Worm (Caenorhabditis elegans) whole organism, young adult: ENCODE measurements around the gene srxa-18.

Experiments used
- B0261.1 ChIP-seq: sonication (generic microtip); optimal IDR thresholded peaks from 2 replicates; lab custom pipeline; 2016; ENCODE audit warnings: mild to moderate bottlenecking, missing genetic modification characterization, moderate library complexity, missing compliant biosample characterization
- C06A6.2 ChIP-seq: fragments of 200-800 bp; sonication (Bioruptor generic); conservative IDR thresholded peaks from 2 replicates; pipeline ENCODE4 v1.3.6; 2022; ENCODE audit warnings: missing genetic modification characterization, missing compliant biosample characterization
- C17E4.6 ChIP-seq: fragments of 200-800 bp; sonication (Bioruptor generic); IDR thresholded peaks from 2 replicates; pipeline ENCODE4 v1.3.6; 2022; ENCODE audit warnings: missing genetic modification reagents, missing genetic modification characterization, missing compliant biosample characterization
- F10E7.11 ChIP-seq: sonication (generic microtip); optimal IDR thresholded peaks from 2 replicates; lab custom pipeline; 2017; ENCODE audit warnings: mild to moderate bottlenecking, missing genetic modification characterization, moderate library complexity, missing compliant biosample characterization
- F39B2.1 ChIP-seq: fragments of 200-800 bp; sonication (Bioruptor generic); IDR thresholded peaks from 2 replicates; pipeline ENCODE4 v1.3.6; 2022; ENCODE audit warnings: missing genetic modification reagents, missing genetic modification characterization, missing compliant biosample characterization
- F52B5.7 ChIP-seq: sonication (generic microtip); optimal IDR thresholded peaks from 2 replicates; lab custom pipeline; 2016; ENCODE audit warnings: mild to moderate bottlenecking, missing genetic modification characterization, missing compliant biosample characterization
- F57C9.4 ChIP-seq: sonication (generic microtip); optimal IDR thresholded peaks from 2 replicates; lab custom pipeline; 2017; ENCODE audit warnings: mild to moderate bottlenecking, missing genetic modification characterization, missing compliant biosample characterization
- K11D2.4 ChIP-seq: fragments of 200-800 bp; sonication (Bioruptor generic); IDR thresholded peaks from 2 replicates; pipeline ENCODE4 v1.3.6; 2022; ENCODE audit warnings: missing genetic modification reagents, missing genetic modification characterization, missing compliant biosample characterization
- T07F8.4 ChIP-seq: sonication (generic microtip); optimal IDR thresholded peaks from 2 replicates; lab custom pipeline; 2016; ENCODE audit warnings: mild to moderate bottlenecking, missing genetic modification characterization, moderate library complexity, missing compliant biosample characterization
- T26A5.8 ChIP-seq: sonication (generic microtip); optimal IDR thresholded peaks from 2 replicates; lab custom pipeline; 2016; ENCODE audit warnings: missing genetic modification characterization, missing compliant biosample characterization
- Y67H2A.10 ChIP-seq: fragments of 200-800 bp; sonication (Bioruptor generic); conservative IDR thresholded peaks from 2 replicates; pipeline ENCODE4 v1.3.6; 2022; ENCODE audit warnings: missing genetic modification reagents, missing genetic modification characterization, missing compliant biosample characterization
- Y79H2A.3 ChIP-seq: fragments of 200-800 bp; sonication (Bioruptor generic); conservative IDR thresholded peaks from 2 replicates; pipeline ENCODE4 v1.3.6; 2022; ENCODE audit warnings: missing genetic modification reagents, missing genetic modification characterization, missing compliant biosample characterization
- Y95B8A.8 ChIP-seq: fragments of 200-800 bp; sonication (Bioruptor generic); IDR thresholded peaks from 2 replicates; pipeline ENCODE4 v1.3.6; 2022; ENCODE audit warnings: missing genetic modification reagents, missing genetic modification characterization, missing compliant biosample characterization
- ZK185.1 ChIP-seq: sonication (generic microtip); optimal IDR thresholded peaks from 2 replicates; lab custom pipeline; 2016; ENCODE audit warnings: mild to moderate bottlenecking, missing genetic modification characterization, missing compliant biosample characterization; ENCODE audit not compliant: poor library complexity, severe bottlenecking
- akir-1 ChIP-seq: fragments of 200-800 bp; sonication (Bioruptor generic); optimal IDR thresholded peaks from 2 replicates; lab custom pipeline; 2018; ENCODE audit warnings: mild to moderate bottlenecking, missing genetic modification characterization, moderate library complexity, missing compliant biosample characterization
- ama-1 ChIP-seq, 3 experiments: fragments of 150-350 bp in 1 of 3; sonication (generic microtip) in 2 of 3; optimal IDR thresholded peaks; 2 replicates each; lab custom pipeline; 2014 to 2018; ENCODE audit warnings: missing biosample characterization in 2 of 3, missing genetic modification characterization in 2 of 3, missing genetic modification reagents in 2 of 3
- aptf-3 ChIP-seq: fragments of 200-800 bp; sonication (Bioruptor generic); IDR thresholded peaks from 2 replicates; pipeline ENCODE4 v1.3.6; 2022; ENCODE audit warnings: missing genetic modification characterization, missing compliant biosample characterization
- attf-5 ChIP-seq: fragments of 200-800 bp; sonication (Bioruptor generic); optimal IDR thresholded peaks from 2 replicates; lab custom pipeline; 2018; ENCODE audit warnings: mild to moderate bottlenecking, missing genetic modification characterization, missing compliant biosample characterization
- ceh-100 ChIP-seq: fragments of 200-800 bp; sonication (Bioruptor generic); IDR thresholded peaks from 2 replicates; pipeline ENCODE4 v1.3.6; 2022; ENCODE audit warnings: missing genetic modification reagents, missing genetic modification characterization, missing compliant biosample characterization
- ceh-91 ChIP-seq: fragments of 200-800 bp; sonication (Bioruptor generic); IDR thresholded peaks from 2 replicates; pipeline ENCODE4 v1.3.6; 2022; ENCODE audit warnings: missing genetic modification reagents, missing genetic modification characterization, missing compliant biosample characterization
- dpl-1 ChIP-seq: fragments of 150-350 bp; optimal IDR thresholded peaks from 2 replicates; lab custom pipeline; 2014; ENCODE audit warnings: missing biosample characterization, missing genetic modification reagents, missing genetic modification characterization
- ets-4 ChIP-seq: fragments of 200-800 bp; sonication (Bioruptor generic); optimal IDR thresholded peaks from 2 replicates; lab custom pipeline; 2018; ENCODE audit warnings: mild to moderate bottlenecking, missing genetic modification characterization, missing compliant biosample characterization
- fkh-3 ChIP-seq: sonication (generic microtip); optimal IDR thresholded peaks from 2 replicates; lab custom pipeline; 2016; ENCODE audit warnings: mild to moderate bottlenecking, missing genetic modification characterization, missing compliant biosample characterization
- hlh-12 ChIP-seq: sonication (generic microtip); optimal IDR thresholded peaks from 2 replicates; lab custom pipeline; 2016; ENCODE audit warnings: missing genetic modification characterization, missing compliant biosample characterization
- lin-26 ChIP-seq: fragments of 200-800 bp; sonication (Bioruptor generic); IDR thresholded peaks from 2 replicates; pipeline ENCODE4 v1.3.6; 2022; ENCODE audit warnings: missing genetic modification reagents, missing genetic modification characterization, missing compliant biosample characterization
- lin-35 ChIP-seq, 3 experiments: fragments of 150-350 bp in 2 of 3; sonication (generic microtip) in 1 of 3; optimal IDR thresholded peaks; 2 replicates each; lab custom pipeline; 2014 to 2018; ENCODE audit warnings: missing biosample characterization in 3 of 3, missing genetic modification characterization in 3 of 3, missing genetic modification reagents in 3 of 3
- lin-54 ChIP-seq: fragments of 200-800 bp; sonication (Bioruptor generic); optimal IDR thresholded peaks from 2 replicates; lab custom pipeline; 2018; ENCODE audit warnings: mild to moderate bottlenecking, missing genetic modification characterization, missing compliant biosample characterization
- lir-1 ChIP-seq: fragments of 200-800 bp; sonication (Bioruptor generic); conservative IDR thresholded peaks from 2 replicates; pipeline ENCODE4 v1.3.6; 2022; ENCODE audit warnings: missing genetic modification reagents, missing genetic modification characterization, missing compliant biosample characterization
- lsl-1 ChIP-seq: fragments of 200-800 bp; sonication (Bioruptor generic); optimal IDR thresholded peaks from 2 replicates; lab custom pipeline; 2018; ENCODE audit warnings: mild to moderate bottlenecking, missing genetic modification characterization, moderate library complexity, missing compliant biosample characterization
- madf-10 ChIP-seq: sonication (generic microtip); optimal IDR thresholded peaks from 2 replicates; lab custom pipeline; 2016; ENCODE audit warnings: mild to moderate bottlenecking, missing genetic modification characterization, missing compliant biosample characterization
- madf-6 ChIP-seq: fragments of 200-800 bp; sonication (Bioruptor generic); IDR thresholded peaks from 2 replicates; pipeline ENCODE4 v1.3.6; 2022; ENCODE audit warnings: missing genetic modification reagents, missing genetic modification characterization, missing compliant biosample characterization
- madf-8 ChIP-seq: fragments of 200-800 bp; sonication (Bioruptor generic); conservative IDR thresholded peaks from 2 replicates; pipeline ENCODE4 v1.3.6; 2022; ENCODE audit warnings: missing genetic modification reagents, missing genetic modification characterization, missing compliant biosample characterization
- mes-4 ChIP-seq: sonication (generic microtip); optimal IDR thresholded peaks from 2 replicates; lab custom pipeline; 2016; ENCODE audit warnings: missing genotype, missing genetic modification characterization, missing compliant biosample characterization
- nfya-1 ChIP-seq: sonication (generic microtip); optimal IDR thresholded peaks from 2 replicates; lab custom pipeline; 2017; ENCODE audit warnings: antibody characterized with exemption, missing compliant biosample characterization, missing genetic modification characterization, borderline replicate concordance; ENCODE audit not compliant: insufficient read depth
- nhr-27 ChIP-seq: fragments of 200-800 bp; sonication (Bioruptor generic); optimal IDR thresholded peaks from 2 replicates; lab custom pipeline; 2018; ENCODE audit warnings: mild to moderate bottlenecking, missing genetic modification characterization, moderate library complexity, missing compliant biosample characterization
- nhr-80 ChIP-seq: sonication (generic microtip); optimal IDR thresholded peaks from 2 replicates; lab custom pipeline; 2016; ENCODE audit warnings: missing genetic modification characterization, missing compliant biosample characterization
- nhr-90 ChIP-seq: sonication (generic microtip); optimal IDR thresholded peaks from 2 replicates; lab custom pipeline; 2016; ENCODE audit warnings: missing genotype, mild to moderate bottlenecking, missing genetic modification characterization, missing compliant biosample characterization
- pha-4 ChIP-seq: fragments of 150-350 bp; sonication (generic microtip); optimal IDR thresholded peaks from 2 replicates; lab custom pipeline; 2014; ENCODE audit warnings: missing biosample characterization, missing genetic modification reagents, missing genetic modification characterization
- repo-1 ChIP-seq: sonication (generic microtip); optimal IDR thresholded peaks from 2 replicates; lab custom pipeline; 2017; ENCODE audit warnings: mild to moderate bottlenecking, missing genetic modification characterization, missing compliant biosample characterization
- snpc-4 ChIP-seq, 5 experiments: fragments of 150-350 bp in 1 of 5; sonication (generic microtip) in 4 of 5; optimal IDR thresholded peaks; 2 replicates each; lab custom pipeline; 2014 to 2018; ENCODE audit warnings: missing genetic modification characterization in 5 of 5, missing biosample characterization in 3 of 5, antibody characterized with exemption in 2 of 5, mild to moderate bottlenecking in 2 of 5, missing compliant biosample characterization in 2 of 5, missing genotype in 2 of 5, moderate library complexity in 2 of 5, missing genetic modification reagents in 1 of 5
- tbp1 ChIP-seq: fragments of 200-800 bp; sonication (Bioruptor generic); optimal IDR thresholded peaks from 2 replicates; lab custom pipeline; 2018; ENCODE audit warnings: mild to moderate bottlenecking, missing genetic modification characterization, missing compliant biosample characterization
- xnd-1 ChIP-seq: sonication (generic microtip); optimal IDR thresholded peaks from 2 replicates; lab custom pipeline; 2016; ENCODE audit warnings: missing genotype, missing genetic modification reagents, missing genetic modification characterization, missing compliant biosample characterization

Gene srxa-18

DNA sequence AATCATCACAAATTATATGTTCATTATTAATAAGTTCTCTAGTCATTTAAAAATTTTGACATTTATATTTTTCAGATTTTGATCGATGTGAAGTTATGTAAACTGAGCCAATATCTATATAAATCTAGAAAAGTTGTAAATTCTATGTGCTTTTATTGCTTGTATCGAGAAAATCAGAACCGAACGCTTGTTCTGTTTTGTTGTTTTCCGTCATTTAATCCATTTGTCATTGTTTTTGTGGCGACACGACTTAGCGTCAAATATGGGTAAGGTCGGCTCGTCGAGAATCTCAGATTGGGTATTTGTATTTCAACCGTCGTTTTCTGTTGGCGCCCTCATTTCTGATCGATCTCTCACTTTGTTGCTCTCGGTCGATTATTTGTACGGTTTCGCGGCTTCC lies 6.5 kb downstream of the srxa-18 start, which contains the start of gene cht-5:
Gene cht-5 (plus strand): TSS at position 301 of the 400 bp plus-strand sequence.
- TF ChIP-seq F52B5.7 (tag; lab: Kevin White, UChicago) (no peak), lir-1 (no peak), C17E4.6 (GFP tag; lab: Robert Waterston, UW) (no peak), T26A5.8 (tag; lab: Kevin White, UChicago) (no peak), B0261.1 (tag; lab: Kevin White, UChicago) (no peak), lsl-1 (no peak), hlh-12 (tag; lab: Kevin White, UChicago) (no peak), ama-1 (optimal IDR thresholded peaks at IDR 0.05; lab: Kevin White, UChicago) (no peak), ama-1 (GFP tag; optimal IDR thresholded peaks at IDR 0.05; lab: Kevin White, UChicago) (no peak), T07F8.4 (tag; lab: Kevin White, UChicago) (no peak), C06A6.2 (GFP tag; lab: Robert Waterston, UW) (no peak), madf-8 (GFP tag; lab: Robert Waterston, UW) (no peak), ceh-100 (GFP tag; lab: Robert Waterston, UW) (no peak), ets-4 (no peak), F10E7.11 (no peak), nfya-1 (tag; lab: Kevin White, UChicago) (no peak), Y79H2A.3 (GFP tag; lab: Robert Waterston, UW) (no peak), madf-10 (tag; lab: Kevin White, UChicago) (no peak)
- TF ChIP-seq, all 124 proteins: peak for 0

DNA sequence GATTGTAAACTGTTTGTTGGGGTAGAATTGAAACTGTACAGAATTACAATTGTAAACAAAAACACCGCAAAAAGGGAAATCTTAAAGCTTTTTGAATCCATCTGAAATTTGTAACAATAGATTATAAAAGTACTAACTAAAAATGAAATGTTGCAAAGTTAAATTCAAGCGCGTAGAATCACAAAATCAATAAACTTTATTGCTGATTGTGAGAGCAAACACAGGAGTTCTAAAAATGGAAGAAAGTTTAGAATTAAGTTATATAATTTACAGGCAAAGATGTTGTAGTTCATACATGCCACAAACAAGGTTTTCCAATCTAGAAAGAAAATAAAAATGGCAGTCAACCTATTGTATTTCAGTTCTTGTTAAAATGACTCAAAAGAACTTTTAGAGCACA lies 8.6 kb downstream of the srxa-18 start, which contains the start of gene C08B6.3:
Gene C08B6.3 (minus strand): TSS at position 101 of the 400 bp plus-strand sequence.
- TF ChIP-seq attf-5 (GFP tag; lab: Kevin White, UChicago) = no peak
- TF ChIP-seq fkh-3 (tag; lab: Kevin White, UChicago) = no peak
- TF ChIP-seq lin-26 (GFP tag; lab: Robert Waterston, UW) = no peak
- TF ChIP-seq F10E7.11 = no peak
- no peak for TF ChIP-seq nhr-27
- no peak for TF ChIP-seq nhr-80 (tag; lab: Kevin White, UChicago)
- no peak for TF ChIP-seq repo-1 (tag; lab: Kevin White, UChicago)
- TF ChIP-seq F57C9.4 = no peak
- no peak for TF ChIP-seq F52B5.7 (tag; lab: Kevin White, UChicago)
- no peak for TF ChIP-seq lir-1
- TF ChIP-seq tbp1 (GFP tag; lab: Kevin White, UChicago) = no peak
- no peak for TF ChIP-seq ZK185.1 (tag; lab: Kevin White, UChicago)
- TF ChIP-seq akir-1 (GFP tag; lab: Kevin White, UChicago) = no peak
- no peak for TF ChIP-seq nhr-90
- no peak for TF ChIP-seq mes-4 (tag; lab: Kevin White, UChicago)

DNA sequence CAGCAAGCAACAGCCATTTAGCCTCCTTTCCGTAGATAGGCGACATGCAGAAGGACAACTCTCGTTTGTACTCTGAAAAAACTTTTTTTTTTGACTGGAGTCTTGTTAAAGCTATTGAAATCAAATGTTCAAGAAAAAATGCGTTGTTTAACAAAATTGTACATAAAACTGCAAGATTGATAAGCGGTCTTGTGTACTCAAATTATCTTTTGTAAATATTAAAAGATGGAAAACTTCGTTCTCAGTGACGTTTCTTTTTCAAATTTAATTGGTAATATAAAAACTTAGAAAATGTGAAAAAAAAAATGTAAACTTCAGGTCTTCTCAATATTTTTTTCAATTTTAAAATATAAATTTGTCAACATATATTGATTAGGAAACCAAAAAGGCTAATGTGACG lies 9.7 kb downstream of the srxa-18 start:
- TF ChIP-seq F57C9.4 (no peak), lin-26 (GFP tag; lab: Robert Waterston, UW) (no peak), snpc-4 (GFP tag; optimal IDR thresholded peaks at IDR 0.05; lab: Kevin White, UChicago) (no peak), snpc-4 (tag; optimal IDR thresholded peaks at IDR 0.05; lab: Kevin White, UChicago) (no peak), Y67H2A.10 (GFP tag; lab: Robert Waterston, UW) (no peak), F10E7.11 (no peak), C06A6.2 (GFP tag; lab: Robert Waterston, UW) (no peak), dpl-1 (no peak)
- TF ChIP-seq, all 124 proteins: peak for 0

DNA sequence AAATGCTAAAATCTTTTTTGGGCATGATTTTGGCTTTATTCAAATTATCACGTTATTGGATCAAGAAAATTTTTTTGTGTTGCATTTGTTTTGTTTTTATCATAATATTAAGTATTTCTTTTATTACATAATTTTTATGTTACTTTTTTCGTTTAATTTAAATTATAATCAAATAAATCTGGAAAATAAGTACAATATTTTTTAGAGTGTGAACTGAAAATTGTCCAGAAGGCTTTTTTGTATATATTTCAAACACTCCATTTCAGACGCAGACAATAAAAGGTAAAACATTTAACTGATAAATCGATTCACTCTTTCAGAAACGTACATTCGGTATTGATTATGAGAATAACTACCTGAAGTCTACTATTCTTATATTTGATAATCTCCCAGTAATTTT lies 13.5 kb downstream of the srxa-18 start, which contains the start of gene C08B6.11:
Gene C08B6.11 (plus strand): TSS at position 301 of the 400 bp plus-strand sequence.
- no peak for TF ChIP-seq madf-8 (GFP tag; lab: Robert Waterston, UW)
- TF ChIP-seq lin-35 (GFP tag; optimal IDR thresholded peaks at IDR 0.05; lab: Kevin White, UChicago) = no peak
- no peak for TF ChIP-seq ceh-100 (GFP tag; lab: Robert Waterston, UW)
- no peak for TF ChIP-seq lin-54 (GFP tag; lab: Kevin White, UChicago)
- TF ChIP-seq K11D2.4 (GFP tag; lab: Robert Waterston, UW) = no peak
- no peak for TF ChIP-seq tbp1 (GFP tag; lab: Kevin White, UChicago)
- no peak for TF ChIP-seq F39B2.1 (GFP tag; lab: Robert Waterston, UW)
- TF ChIP-seq madf-6 (GFP tag; lab: Robert Waterston, UW) = no peak
- no peak for TF ChIP-seq ceh-91
- no peak for TF ChIP-seq aptf-3 (GFP tag; lab: Robert Waterston, UW)
- no peak for TF ChIP-seq nhr-90
- TF ChIP-seq Y95B8A.8 (GFP tag; lab: Robert Waterston, UW) = no peak
- no peak for TF ChIP-seq ZK185.1 (tag; lab: Kevin White, UChicago)
- no peak for TF ChIP-seq pha-4 (tag; lab: Kevin White, UChicago)
- TF ChIP-seq xnd-1 = no peak
